Worm (Caenorhabditis elegans) whole organism, early embryonic: ENCODE data around the gene unc-64.

Experiments
- B0310.2 ChIP-seq: sonication (generic microtip); optimal IDR thresholded peaks from 2 replicates; lab custom pipeline; 2016; ENCODE audit warnings: mild to moderate bottlenecking, missing genetic modification characterization, missing compliant biosample characterization
- F13C5.2 ChIP-seq: sonication (generic microtip); optimal IDR thresholded peaks from 2 replicates; lab custom pipeline; 2017; ENCODE audit warnings: mild to moderate bottlenecking, missing genetic modification characterization, inconsistent platforms, missing compliant biosample characterization
- aly-1 ChIP-seq: sonication (generic microtip); optimal IDR thresholded peaks from 2 replicates; lab custom pipeline; 2016; ENCODE audit warnings: missing genetic modification characterization, missing compliant biosample characterization
- ama-1 ChIP-seq: fragments of 150-350 bp; optimal IDR thresholded peaks from 2 replicates; lab custom pipeline; 2014
- ceh-13 ChIP-seq: fragments of 200-800 bp; sonication (Bioruptor generic); optimal IDR thresholded peaks from 2 replicates; lab custom pipeline; 2018; ENCODE audit warnings: mild to moderate bottlenecking, missing genetic modification characterization, missing compliant biosample characterization
- ceh-36 ChIP-seq: sonication (generic microtip); optimal IDR thresholded peaks from 2 replicates; lab custom pipeline; 2016; ENCODE audit warnings: missing genetic modification characterization, inconsistent platforms, missing compliant biosample characterization
- ets-7 ChIP-seq: sonication (generic microtip); optimal IDR thresholded peaks from 2 replicates; lab custom pipeline; 2016; ENCODE audit warnings: missing genotype, missing genetic modification characterization, missing compliant biosample characterization
- flt-1 ChIP-seq: fragments of 200-800 bp; sonication (Bioruptor generic); IDR thresholded peaks from 2 replicates; pipeline ENCODE4 v1.3.6; 2022; ENCODE audit warnings: missing genetic modification characterization, missing compliant biosample characterization
- hmbx-1 ChIP-seq: sonication (generic microtip); optimal IDR thresholded peaks from 2 replicates; lab custom pipeline; 2016; ENCODE audit warnings: mild to moderate bottlenecking, missing genetic modification characterization, missing compliant biosample characterization
- hmg-4 ChIP-seq: fragments of 200-800 bp; sonication (Bioruptor generic); optimal IDR thresholded peaks from 2 replicates; lab custom pipeline; 2018; ENCODE audit warnings: mild to moderate bottlenecking, missing genetic modification characterization, missing compliant biosample characterization
- hnd-1 ChIP-seq: sonication (generic microtip); optimal IDR thresholded peaks from 2 replicates; lab custom pipeline; 2016; ENCODE audit warnings: missing genetic modification characterization, missing compliant biosample characterization
- pes-1 ChIP-seq: fragments of 200-800 bp; sonication (Bioruptor generic); IDR thresholded peaks from 2 replicates; pipeline ENCODE4 v1.3.6; 2022; ENCODE audit warnings: missing genetic modification reagents, missing genetic modification characterization, missing compliant biosample characterization
- scrt-1 ChIP-seq: fragments of 200-800 bp; sonication (Bioruptor generic); IDR thresholded peaks from 2 replicates; pipeline ENCODE4 v1.3.6; 2022; ENCODE audit warnings: missing genetic modification characterization, missing compliant biosample characterization
- sea-1 ChIP-seq: fragments of 200-800 bp; sonication (Bioruptor generic); conservative IDR thresholded peaks from 2 replicates; pipeline ENCODE4 v1.3.6; 2022; ENCODE audit warnings: missing genetic modification characterization, missing compliant biosample characterization
- tbx-11 ChIP-seq: fragments of 200-800 bp; sonication (Bioruptor generic); IDR thresholded peaks from 2 replicates; pipeline ENCODE4 v1.3.6; 2022; ENCODE audit warnings: missing genetic modification characterization, missing compliant biosample characterization
- tbx-37 ChIP-seq: fragments of 200-800 bp; sonication (Bioruptor generic); conservative IDR thresholded peaks from 2 replicates; pipeline ENCODE4 v1.3.6; 2022; ENCODE audit warnings: missing genetic modification reagents, missing genetic modification characterization, missing compliant biosample characterization
- tra-4 ChIP-seq: sonication (generic microtip); optimal IDR thresholded peaks from 2 replicates; lab custom pipeline; 2017; ENCODE audit warnings: missing genetic modification characterization, missing compliant biosample characterization

unc-64 gene

DNA sequence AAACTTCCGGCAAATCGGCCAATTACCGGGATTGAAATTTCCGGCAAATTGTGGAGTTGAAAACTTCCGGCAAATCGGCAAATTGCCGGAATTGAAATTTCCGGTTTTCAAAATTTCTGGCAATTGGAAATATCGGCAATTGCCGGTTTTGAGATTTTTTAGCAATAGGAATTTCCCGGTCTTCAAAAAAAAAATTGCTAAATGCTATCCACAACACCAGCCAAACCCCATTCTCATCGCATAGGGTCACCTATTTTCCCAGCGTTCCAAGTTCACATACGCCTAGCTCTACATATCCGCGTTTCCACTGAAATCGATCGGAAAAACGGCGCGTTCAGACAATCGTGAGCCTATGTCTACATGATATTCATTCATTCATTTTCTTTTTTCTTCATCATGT, 8.4 kb downstream of the unc-64 start, which contains the start of gene F56A8.8:
F56A8.8 (plus strand) TSS at position 301 of the 400 bp plus-strand sequence.
- no peak for TF ChIP-seq tra-4 (tag; lab: Kevin White, UChicago)
- TF ChIP-seq scrt-1 (GFP tag; lab: Robert Waterston, UW): no peak
- no peak for TF ChIP-seq flt-1 (GFP tag; lab: Robert Waterston, UW)
- TF ChIP-seq ama-1: no peak
- TF ChIP-seq ceh-13 (GFP tag; lab: Kevin White, UChicago): no peak
- TF ChIP-seq F13C5.2 (tag; lab: Kevin White, UChicago): no peak
- no peak for TF ChIP-seq hmbx-1 (tag; lab: Kevin White, UChicago)
- no peak for TF ChIP-seq ceh-36
- no peak for TF ChIP-seq hmg-4 (GFP tag; lab: Kevin White, UChicago)
- no peak for TF ChIP-seq pes-1 (GFP tag; lab: Robert Waterston, UW)
- no peak for TF ChIP-seq hnd-1 (tag; lab: Kevin White, UChicago)
- TF ChIP-seq tbx-11 (GFP tag; lab: Robert Waterston, UW): no peak
- TF ChIP-seq aly-1 (tag; lab: Kevin White, UChicago): no peak
- no peak for TF ChIP-seq sea-1
- no peak for TF ChIP-seq B0310.2 (tag; lab: Kevin White, UChicago)
- TF ChIP-seq tbx-37 (GFP tag; lab: Robert Waterston, UW): no peak

ce11 chrIII:13292971-13293514, 16.0 kb downstream of the unc-64 start, which contains the start of gene set-25:
TSS of gene set-25 (minus strand) at chrIII:13293090.
- TF ChIP-seq tbx-11 (GFP tag; lab: Robert Waterston, UW): peak; percentile 51; the same call in 1 of the 2 replicates
- TF ChIP-seq pes-1 (GFP tag; lab: Robert Waterston, UW): peak; percentile 80
- peak; percentile 14 for TF ChIP-seq ceh-13 (GFP tag; lab: Kevin White, UChicago)
- TF ChIP-seq sea-1: peak; percentile 53; the same call in 1 of the 2 replicates
- TF ChIP-seq scrt-1 (GFP tag; lab: Robert Waterston, UW): peak; percentile 47; the same call in 1 of the 2 replicates

- peak; percentile 73 for TF ChIP-seq flt-1 (GFP tag; lab: Robert Waterston, UW)
- TF ChIP-seq tbx-37 (GFP tag; lab: Robert Waterston, UW): peak; percentile 75; the same call in 1 of the 2 replicates
- TF ChIP-seq sea-1: peak; percentile 87
- TF ChIP-seq tbx-11 (GFP tag; lab: Robert Waterston, UW): peak; percentile 83
- TF ChIP-seq pes-1 (GFP tag; lab: Robert Waterston, UW): peak; percentile 83
- peak; percentile 84 for TF ChIP-seq scrt-1 (GFP tag; lab: Robert Waterston, UW)
These were observed 19.3 kb downstream of the unc-64 start, which contains the start of gene npp-18 for ce11 chrIII:13296289-13296874. TSS of gene npp-18 (plus strand) at chrIII:13296853.

DNA sequence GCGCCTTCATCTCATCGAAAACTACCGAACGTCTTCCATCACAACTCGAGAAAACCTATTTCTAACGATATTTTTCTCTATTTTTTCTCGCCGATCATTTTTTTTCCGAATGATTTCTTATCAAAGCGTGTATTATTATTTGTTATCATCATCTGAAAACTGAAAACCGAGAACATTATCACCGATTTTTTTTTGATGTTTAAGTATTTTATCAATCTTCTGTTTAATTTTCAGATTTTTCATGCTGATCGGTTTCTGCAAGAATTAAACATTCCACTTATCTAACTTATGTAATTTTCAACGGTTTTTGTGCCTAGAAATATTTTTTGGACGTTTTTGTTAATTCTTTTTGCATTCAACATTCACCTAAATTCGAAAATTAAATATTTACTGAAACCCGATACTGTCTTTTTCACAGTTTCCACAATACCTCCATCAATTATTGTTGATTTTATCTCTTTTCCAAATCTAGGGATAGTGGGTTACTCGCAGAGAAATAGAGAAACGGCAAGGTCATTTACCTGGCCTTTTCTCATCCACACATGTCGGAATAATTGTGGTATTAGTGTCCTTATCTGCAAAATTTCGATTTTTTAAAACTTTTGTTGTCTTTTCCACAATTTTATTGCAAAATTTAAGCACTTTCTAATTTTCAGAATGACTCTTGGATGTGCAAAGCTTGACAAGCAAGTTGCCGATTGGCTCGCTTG, 21.8 kb downstream of the unc-64 start, which contains the start of gene pgm-2:
pgm-2 (plus strand) TSS at position 657 of the 710 bp plus-strand sequence.
- peak; percentile 32 for TF ChIP-seq ama-1
- no peak for TF ChIP-seq hnd-1 (tag; lab: Kevin White, UChicago)
- TF ChIP-seq tra-4 (tag; lab: Kevin White, UChicago): peak; percentile 46
- TF ChIP-seq aly-1 (tag; lab: Kevin White, UChicago): peak; percentile 12
- TF ChIP-seq ceh-36: no peak

DNA sequence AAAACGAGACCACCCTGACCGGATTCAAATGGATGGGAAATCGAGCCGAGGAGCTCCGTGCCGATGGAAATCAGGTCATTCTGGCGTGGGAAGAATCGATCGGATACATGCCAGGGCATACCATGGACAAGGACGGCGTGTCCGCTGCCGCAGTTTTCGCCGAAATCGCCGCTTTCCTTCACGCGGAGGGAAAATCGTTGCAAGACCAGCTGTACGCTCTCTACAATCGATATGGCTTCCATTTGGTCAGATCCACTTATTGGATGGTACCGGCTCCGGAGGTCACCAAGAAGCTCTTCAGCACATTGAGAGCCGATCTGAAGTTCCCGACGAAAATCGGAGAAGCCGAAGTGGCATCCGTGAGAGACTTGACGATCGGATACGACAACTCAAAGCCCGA, 24.9 kb downstream of the unc-64 start:
- TF ChIP-seq tbx-37 (GFP tag; lab: Robert Waterston, UW): no peak
- no peak for TF ChIP-seq ama-1

ce11 chrIII:13302578-13302977, 25.5 kb downstream of the unc-64 start:
- TF ChIP-seq ama-1 (no peak), flt-1 (GFP tag; lab: Robert Waterston, UW) (no peak), aly-1 (tag; lab: Kevin White, UChicago) (no peak), B0310.2 (tag; lab: Kevin White, UChicago) (no peak), tbx-11 (GFP tag; lab: Robert Waterston, UW) (no peak)

- no peak for TF ChIP-seq tbx-11 (GFP tag; lab: Robert Waterston, UW)
- TF ChIP-seq hmg-4 (GFP tag; lab: Kevin White, UChicago): no peak
- TF ChIP-seq ets-7 (tag; lab: Kevin White, UChicago): no peak
- no peak for TF ChIP-seq scrt-1 (GFP tag; lab: Robert Waterston, UW)
- TF ChIP-seq F13C5.2 (tag; lab: Kevin White, UChicago): no peak
- no peak for TF ChIP-seq hnd-1 (tag; lab: Kevin White, UChicago)
- TF ChIP-seq ama-1: no peak
- no peak for TF ChIP-seq sea-1
- TF ChIP-seq tra-4 (tag; lab: Kevin White, UChicago): no peak
These were observed 28.5 kb downstream of the unc-64 start for ce11 chrIII:13305537-13305936.

DNA sequence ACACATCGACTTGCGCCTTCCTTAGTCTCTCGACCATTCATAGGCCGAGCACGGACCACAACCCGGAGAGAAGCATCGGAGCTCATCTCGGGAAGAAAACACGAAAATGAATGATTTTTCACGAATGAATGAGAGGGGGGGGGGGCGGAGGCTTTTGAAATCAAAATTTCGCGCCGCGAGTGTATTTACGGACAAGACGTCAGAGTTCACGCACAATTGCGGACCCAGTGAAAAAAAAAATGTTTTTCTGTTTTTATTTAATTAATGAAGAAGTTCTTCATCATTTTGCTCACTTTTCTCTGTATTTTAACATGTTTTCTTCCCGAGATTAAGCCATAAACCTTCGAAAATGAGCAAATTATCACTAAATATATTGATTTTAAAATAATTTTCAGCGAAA, 30.0 kb downstream of the unc-64 start, which contains the start of the genes klp-19 and slc-36.1:
klp-19 (minus strand) TSS at position 153 of the 400 bp plus-strand sequence.
slc-36.1 (plus strand) TSS at position 396 of the 400 bp plus-strand sequence.
- TF ChIP-seq tbx-37 (GFP tag; lab: Robert Waterston, UW) (no peak), hnd-1 (tag; lab: Kevin White, UChicago) (no peak), B0310.2 (tag; lab: Kevin White, UChicago) (no peak), ets-7 (tag; lab: Kevin White, UChicago) (no peak), pes-1 (GFP tag; lab: Robert Waterston, UW) (no peak), F13C5.2 (tag; lab: Kevin White, UChicago) (peak; percentile 19), ama-1 (no peak)
